Fruit fly (Drosophila melanogaster): ENCODE measurements around the gene CG34268.

Gene CG34268

dm6 chr3L:488612-489011 lies 12.2 kb upstream of the CG34268 start:
- TF ChIP-seq fru (GFP tag; optimal IDR thresholded peaks at IDR 0.05) (no peak), CG9705 (GFP tag; optimal IDR thresholded peaks at IDR 0.05) (no peak), Sp1 (GFP tag; optimal IDR thresholded peaks at IDR 0.05) (no peak), Dfd (GFP tag; optimal IDR thresholded peaks at IDR 0.05) (no peak), woc (GFP tag; optimal IDR thresholded peaks at IDR 0.05) (no peak), dl (GFP tag; optimal IDR thresholded peaks at IDR 0.05; ENCODE audit: insufficient read depth in 1 of 2, partially characterized antibody in 2 of 2) (no peak), foxo (GFP tag; optimal IDR thresholded peaks at IDR 0.05) (no peak), Jra (GFP tag; optimal IDR thresholded peaks at IDR 0.05) (no peak), ey (GFP tag; optimal IDR thresholded peaks at IDR 0.05) (no peak)

- TF ChIP-seq Mio (GFP tag; optimal IDR thresholded peaks at IDR 0.05) = no peak
- no peak for TF ChIP-seq brk (GFP tag; optimal IDR thresholded peaks at IDR 0.05)
- TF ChIP-seq fru (GFP tag; optimal IDR thresholded peaks at IDR 0.05) = no peak
- no peak for TF ChIP-seq Vsx2 (GFP tag; optimal IDR thresholded peaks at IDR 0.05; ENCODE audit: partially characterized antibody)
- TF ChIP-seq CG9705 (GFP tag; optimal IDR thresholded peaks at IDR 0.05) = no peak
- TF ChIP-seq dl (GFP tag; optimal IDR thresholded peaks at IDR 0.05; ENCODE audit: insufficient read depth in 1 of 2, partially characterized antibody in 2 of 2) = no peak
- no peak for TF ChIP-seq HLH106 (tag; optimal IDR thresholded peaks at IDR 0.05)
These were observed 11.4 kb upstream of the CG34268 start for dm6 chr3L:489354-489753.

- TF ChIP-seq Dif (GFP tag; optimal IDR thresholded peaks at IDR 0.05; ENCODE audit: partially characterized antibody) (peak; percentile 51), N (GFP tag; optimal IDR thresholded peaks at IDR 0.05) (no peak), woc (GFP tag; optimal IDR thresholded peaks at IDR 0.05) (peak; percentile 3), Sp1 (GFP tag; optimal IDR thresholded peaks at IDR 0.05) (peak; percentile 36), Vsx2 (GFP tag; optimal IDR thresholded peaks at IDR 0.05; ENCODE audit: partially characterized antibody) (peak; percentile 22), Hnf4 (GFP tag; optimal IDR thresholded peaks at IDR 0.05) (no peak), CG32264 (GFP tag; optimal IDR thresholded peaks at IDR 0.05) (no peak), jim (GFP tag; optimal IDR thresholded peaks at IDR 0.05) (peak; percentile 64), Rel (GFP tag; optimal IDR thresholded peaks at IDR 0.05) (peak; percentile 60), Rel (tag; optimal IDR thresholded peaks at IDR 0.05) (no peak), fru (GFP tag; optimal IDR thresholded peaks at IDR 0.05) (peak; percentile 66), brk (GFP tag; optimal IDR thresholded peaks at IDR 0.05) (peak; percentile 39), h (GFP tag; optimal IDR thresholded peaks at IDR 0.05) (peak; percentile 16), psq (GFP tag; optimal IDR thresholded peaks at IDR 0.05) (peak; percentile 100), tai (GFP tag; optimal IDR thresholded peaks at IDR 0.05) (peak; percentile 57), HLH106 (tag; optimal IDR thresholded peaks at IDR 0.05) (no peak)
These were observed 10.6 kb upstream of the CG34268 start for dm6 chr3L:489922-490807.

- no peak for TF ChIP-seq br (GFP tag; optimal IDR thresholded peaks at IDR 0.05)
- TF ChIP-seq sage (GFP tag; optimal IDR thresholded peaks at IDR 0.05) = peak; percentile 27
- peak; percentile 18 for TF ChIP-seq CrebA (GFP tag; optimal IDR thresholded peaks at IDR 0.05; ENCODE audit: borderline replicate concordance)
These were observed 10.0 kb upstream of the CG34268 start for dm6 chr3L:490808-491114.

- TF ChIP-seq lola (GFP tag; optimal IDR thresholded peaks at IDR 0.05) (no peak), Rel (GFP tag; optimal IDR thresholded peaks at IDR 0.05) (no peak), Rel (tag; optimal IDR thresholded peaks at IDR 0.05) (no peak), HLH106 (tag; optimal IDR thresholded peaks at IDR 0.05) (peak; percentile 71), Hr83 (GFP tag; optimal IDR thresholded peaks at IDR 0.05; ENCODE audit: poor library complexity, severe bottlenecking) (peak; percentile 92), Dfd (GFP tag; optimal IDR thresholded peaks at IDR 0.05) (no peak), CrebA (GFP tag; optimal IDR thresholded peaks at IDR 0.05; ENCODE audit: borderline replicate concordance) (no peak), rgr (GFP tag; optimal IDR thresholded peaks at IDR 0.05) (peak; percentile 71), Myc (optimal IDR thresholded peaks at IDR 0.05) (peak; percentile 97), OdsH (GFP tag; optimal IDR thresholded peaks at IDR 0.05) (peak; percentile 70), sage (GFP tag; optimal IDR thresholded peaks at IDR 0.05) (no peak), Dif (GFP tag; optimal IDR thresholded peaks at IDR 0.05; ENCODE audit: partially characterized antibody) (no peak), sv (GFP tag; optimal IDR thresholded peaks at IDR 0.05) (peak; percentile 1), Mio (GFP tag; optimal IDR thresholded peaks at IDR 0.05) (no peak), Jra (GFP tag; optimal IDR thresholded peaks at IDR 0.05) (peak; percentile 22), pan (optimal IDR thresholded peaks at IDR 0.05) (no peak), N (GFP tag; optimal IDR thresholded peaks at IDR 0.05) (peak; percentile 51), CG9705 (GFP tag; optimal IDR thresholded peaks at IDR 0.05) (peak; percentile 69), Hnf4 (GFP tag; optimal IDR thresholded peaks at IDR 0.05) (peak; percentile 59), fru (GFP tag; optimal IDR thresholded peaks at IDR 0.05) (no peak), jim (GFP tag; optimal IDR thresholded peaks at IDR 0.05) (peak; percentile 31), psq (GFP tag; optimal IDR thresholded peaks at IDR 0.05) (peak; percentile 64), GATAd (GFP tag; optimal IDR thresholded peaks at IDR 0.05) (no peak), woc (GFP tag; optimal IDR thresholded peaks at IDR 0.05) (no peak), br (GFP tag; optimal IDR thresholded peaks at IDR 0.05) (peak; percentile 78), Sp1 (GFP tag; optimal IDR thresholded peaks at IDR 0.05) (peak; percentile 24), ey (GFP tag; optimal IDR thresholded peaks at IDR 0.05) (peak; percentile 64), foxo (GFP tag; optimal IDR thresholded peaks at IDR 0.05) (peak in 1 of 2 experiments; percentile 85), tai (GFP tag; optimal IDR thresholded peaks at IDR 0.05) (peak; percentile 39), dsf (GFP tag; optimal IDR thresholded peaks at IDR 0.05; ENCODE audit: borderline replicate concordance) (no peak)
These were observed 5.1 kb downstream of the CG34268 start for dm6 chr3L:505782-506408.

Measured in whole organism, wandering third instar larva.